Worm (Caenorhabditis elegans): Measurements from ENCODE around the gene cyb-3.

- TF ChIP-seq unc-62 (GFP tag; optimal IDR thresholded peaks at IDR 0.05) (no peak), nhr-28 (tag; optimal IDR thresholded peaks at IDR 0.05) (no peak), mab-9 (GFP tag; IDR thresholded peaks at IDR 0.05) (no peak), snpc-4 (tag; optimal IDR thresholded peaks at IDR 0.05) (no peak), ceh-82 (tag; optimal IDR thresholded peaks at IDR 0.05) (no peak)
These were observed 4.3 kb downstream of the cyb-3 start, which contains the start of the genes T06E6.15 and sri-7 for ce11 chrV:15399691-15400377.
